Fruit fly (Drosophila melanogaster) whole organism, embryonic: Measurements from ENCODE around the gene CG32214.
A peak's percentile ranks its signal among the peaks of the same experiment; 100 is the strongest.

Experiments used
- Asciz ChIP-seq: fragments of 200-800 bp; sonication (Bioruptor generic); optimal IDR thresholded peaks from 2 replicates; lab custom pipeline; 2017; ENCODE audit warnings: missing biosample characterization, mild to moderate bottlenecking, missing genetic modification characterization, missing genetic modification reagents
- CG10321 ChIP-seq: fragments of 200-800 bp; sonication (Bioruptor generic); IDR thresholded peaks from 2 replicates; pipeline ENCODE4 v1.3.6; 2022; ENCODE audit warnings: missing biosample characterization, missing genetic modification characterization
- CG11085 ChIP-seq: fragments of 200-800 bp; sonication (Bioruptor generic); IDR thresholded peaks from 2 replicates; pipeline ENCODE4 v1.3.6; 2022; ENCODE audit warnings: missing biosample characterization, missing genetic modification characterization
- CG12071 ChIP-seq: fragments of 200-800 bp; sonication (Bioruptor generic); optimal IDR thresholded peaks from 3 replicates; lab custom pipeline; 2018; ENCODE audit warnings: missing biosample characterization, mild to moderate bottlenecking, missing genetic modification characterization
- CG13624 ChIP-seq: fragments of 200-800 bp; sonication (Bioruptor generic); optimal IDR thresholded peaks from 2 replicates; lab custom pipeline; 2016; ENCODE audit warnings: missing biosample characterization, missing genetic modification characterization
- CG15696 ChIP-seq: fragments of 200-800 bp; sonication (Bioruptor generic); optimal IDR thresholded peaks from 2 replicates; lab custom pipeline; 2019; ENCODE audit warnings: missing biosample characterization, mild to moderate bottlenecking, missing genetic modification characterization, moderate library complexity
- CG1792 ChIP-seq: fragments of 200-800 bp; sonication (Bioruptor generic); optimal IDR thresholded peaks from 2 replicates; lab custom pipeline; 2016; ENCODE audit warnings: missing biosample characterization, missing genetic modification characterization
- CG1832 ChIP-seq: fragments of 200-800 bp; sonication (Bioruptor generic); optimal IDR thresholded peaks from 2 replicates; lab custom pipeline; 2017; ENCODE audit warnings: missing biosample characterization, mild to moderate bottlenecking, missing genetic modification characterization, inconsistent platforms
- CG2116 ChIP-seq: fragments of 200-800 bp; sonication (Bioruptor generic); optimal IDR thresholded peaks from 3 replicates; lab custom pipeline; 2018; ENCODE audit warnings: missing biosample characterization, mild to moderate bottlenecking, missing genetic modification characterization
- CG30403 ChIP-seq: fragments of 200-800 bp; sonication (Bioruptor generic); optimal IDR thresholded peaks from 3 replicates; lab custom pipeline; 2016; ENCODE audit warnings: missing biosample characterization, missing genetic modification characterization
- CG32767 ChIP-seq: fragments of 200-800 bp; sonication (Bioruptor generic); IDR thresholded peaks from 2 replicates; pipeline ENCODE4 v1.3.6; 2022; ENCODE audit warnings: missing biosample characterization, missing genetic modification characterization
- CG3995 ChIP-seq: fragments of 200-800 bp; sonication (Bioruptor generic); optimal IDR thresholded peaks from 3 replicates; lab custom pipeline; 2016; ENCODE audit warnings: missing biosample characterization, missing genetic modification characterization
- CG6854 ChIP-seq: fragments of 200-800 bp; sonication (Bioruptor generic); optimal IDR thresholded peaks from 3 replicates; lab custom pipeline; 2017; ENCODE audit warnings: missing biosample characterization, mild to moderate bottlenecking, missing genetic modification characterization
- CG8089 ChIP-seq: fragments of 200-800 bp; sonication (Bioruptor generic); optimal IDR thresholded peaks from 3 replicates; lab custom pipeline; 2016; ENCODE audit warnings: missing biosample characterization, missing genetic modification characterization
- CG8944 ChIP-seq: fragments of 200-800 bp; sonication (Bioruptor generic); optimal IDR thresholded peaks from 3 replicates; lab custom pipeline; 2016; ENCODE audit warnings: missing biosample characterization, missing genetic modification characterization
- CkIIα-i1 ChIP-seq: fragments of 200-800 bp; sonication (Bioruptor generic); IDR thresholded peaks from 2 replicates; pipeline ENCODE4 v1.3.6; 2022; ENCODE audit warnings: missing biosample characterization, missing genetic modification characterization
- Drgx ChIP-seq: fragments of 200-800 bp; sonication (Bioruptor generic); IDR thresholded peaks from 2 replicates; pipeline ENCODE4 v1.3.6; 2022; ENCODE audit warnings: missing biosample characterization, missing genetic modification characterization
- ERR ChIP-seq: fragments of 200-800 bp; sonication (Bioruptor generic); optimal IDR thresholded peaks from 2 replicates; lab custom pipeline; 2016; ENCODE audit warnings: missing biosample characterization, missing genetic modification characterization
- Gug ChIP-seq: fragments of 200-800 bp; sonication (Bioruptor generic); IDR thresholded peaks from 4 replicates; pipeline ENCODE4 v1.3.6; 2022; ENCODE audit warnings: missing biosample characterization, missing genetic modification characterization
- H2.0 ChIP-seq: fragments of 200-800 bp; sonication (Bioruptor generic); IDR thresholded peaks from 2 replicates; pipeline ENCODE4 v1.3.6; 2022; ENCODE audit warnings: missing biosample characterization, missing genetic modification characterization
- HLH54F ChIP-seq: fragments of 200-800 bp; sonication (Bioruptor generic); optimal IDR thresholded peaks from 3 replicates; lab custom pipeline; 2016; ENCODE audit warnings: missing biosample characterization, missing genetic modification characterization
- Hand ChIP-seq: fragments of 200-800 bp; sonication (Bioruptor generic); optimal IDR thresholded peaks from 2 replicates; lab custom pipeline; 2017; ENCODE audit warnings: mild to moderate bottlenecking, missing biosample characterization, missing genetic modification reagents, missing genetic modification characterization
- Hsf ChIP-seq: fragments of 200-800 bp; sonication (Bioruptor generic); optimal IDR thresholded peaks from 3 replicates; lab custom pipeline; 2016; ENCODE audit warnings: missing biosample characterization, missing genetic modification characterization
- NC2α ChIP-seq: fragments of 200-800 bp; sonication (Bioruptor generic); optimal IDR thresholded peaks from 2 replicates; lab custom pipeline; 2016; ENCODE audit warnings: missing biosample characterization, missing genetic modification characterization
- NFAT ChIP-seq: fragments of 200-800 bp; sonication (Bioruptor generic); IDR thresholded peaks from 2 replicates; pipeline ENCODE4 v1.3.6; 2022; ENCODE audit warnings: missing biosample characterization, missing genetic modification characterization
- Sox100B ChIP-seq: fragments of 200-800 bp; sonication (Bioruptor generic); optimal IDR thresholded peaks from 3 replicates; lab custom pipeline; 2018; ENCODE audit warnings: missing biosample characterization, mild to moderate bottlenecking, missing genetic modification characterization
- Stat92E ChIP-seq, 3 experiments: fragments of >200 bp in 2 of 3; fragments of 200-800 bp in 1 of 3; sonication (Bioruptor generic) in 1 of 3; optimal IDR thresholded peaks; 2 replicates each; lab custom pipeline; 2017 to 2019; ENCODE audit warnings: missing biosample characterization in 3 of 3, missing genetic modification characterization in 3 of 3, mild to moderate bottlenecking in 1 of 3, moderate library complexity in 1 of 3
- Tbp ChIP-seq: fragments of >200 bp; optimal IDR thresholded peaks from 2 replicates; lab custom pipeline; 2018; ENCODE audit warnings: missing biosample characterization, missing genetic modification characterization
- bsh ChIP-seq, 2 experiments: fragments of 200-800 bp; sonication (Bioruptor generic); optimal IDR thresholded peaks; 2 replicates each; lab custom pipeline; 2017 to 2018; ENCODE audit warnings: mild to moderate bottlenecking in 2 of 2, missing biosample characterization in 2 of 2, missing genetic modification characterization in 2 of 2, moderate library complexity in 1 of 2
- cas ChIP-seq: fragments of 200-800 bp; sonication (Bioruptor generic); IDR thresholded peaks from 2 replicates; pipeline ENCODE4 v1.3.6; 2022; ENCODE audit warnings: missing biosample characterization, missing genetic modification characterization
- dysf ChIP-seq: fragments of 200-800 bp; sonication (Bioruptor generic); IDR thresholded peaks from 3 replicates; pipeline ENCODE4 v1.3.6; 2022; ENCODE audit warnings: missing biosample characterization, missing genetic modification characterization
- en ChIP-seq: fragments of 200-800 bp; sonication (Bioruptor generic); optimal IDR thresholded peaks from 2 replicates; lab custom pipeline; 2016; ENCODE audit warnings: missing biosample characterization, missing genetic modification characterization
- fd102C ChIP-seq: fragments of 200-800 bp; sonication (Bioruptor generic); optimal IDR thresholded peaks from 2 replicates; lab custom pipeline; 2018; ENCODE audit warnings: missing biosample characterization, mild to moderate bottlenecking, missing genetic modification characterization, moderate library complexity
- fd96Cb ChIP-seq: fragments of 200-800 bp; sonication (Bioruptor generic); optimal IDR thresholded peaks from 2 replicates; lab custom pipeline; 2018; ENCODE audit warnings: missing biosample characterization, mild to moderate bottlenecking, missing genetic modification characterization, moderate library complexity
- gsb-n ChIP-seq: fragments of 200-800 bp; sonication (Bioruptor generic); optimal IDR thresholded peaks from 3 replicates; lab custom pipeline; 2018; ENCODE audit warnings: missing biosample characterization, mild to moderate bottlenecking, missing genetic modification characterization
- nau ChIP-seq: fragments of 200-800 bp; sonication (Bioruptor generic); optimal IDR thresholded peaks from 3 replicates; lab custom pipeline; 2017; ENCODE audit warnings: missing biosample characterization, mild to moderate bottlenecking, missing genetic modification characterization, missing genetic modification reagents
- p53 ChIP-seq: fragments of 200-800 bp; sonication (Bioruptor generic); optimal IDR thresholded peaks from 2 replicates; lab custom pipeline; 2016; ENCODE audit warnings: missing biosample characterization, missing genetic modification characterization
- pfk ChIP-seq: fragments of 200-800 bp; sonication (Bioruptor generic); optimal IDR thresholded peaks from 2 replicates; lab custom pipeline; 2018; ENCODE audit warnings: missing biosample characterization, mild to moderate bottlenecking, missing genetic modification characterization, moderate library complexity
- pho ChIP-seq: fragments of 200-800 bp; sonication (Bioruptor generic); optimal IDR thresholded peaks from 2 replicates; lab custom pipeline; 2016; ENCODE audit warnings: missing biosample characterization, missing genetic modification characterization
- repo ChIP-seq: fragments of 200-800 bp; sonication (Bioruptor generic); optimal IDR thresholded peaks from 2 replicates; lab custom pipeline; 2016; ENCODE audit warnings: missing biosample characterization, missing genetic modification characterization
- rib ChIP-seq: fragments of 200-800 bp; sonication (Bioruptor generic); IDR thresholded peaks from 2 replicates; pipeline ENCODE4 v1.3.6; 2022; ENCODE audit warnings: missing biosample characterization, missing genetic modification characterization
- zen ChIP-seq: fragments of 200-800 bp; sonication (Bioruptor generic); optimal IDR thresholded peaks from 3 replicates; lab custom pipeline; 2018; ENCODE audit warnings: missing biosample characterization, mild to moderate bottlenecking, missing genetic modification characterization, moderate library complexity

CG32214 gene

dm6 chr3L:19516547-19516946, 49.4 kb downstream of the CG32214 start (continued):
- TF ChIP-seq CkIIα-i1 (GFP tag; lab: Robert Waterston, UW) = 0 out of 2 replicates have a peak, but pooled peaks have one; percentile 50
- peak; percentile 52 for TF ChIP-seq nau (GFP tag; lab: Kevin White, UChicago)
- TF ChIP-seq Hand (GFP tag; lab: Kevin White, UChicago) = no peak
- TF ChIP-seq CG10321 (GFP tag; lab: Robert Waterston, UW) = peak; percentile 74
- TF ChIP-seq CG13624 = peak; percentile 94
- peak; percentile 95 for TF ChIP-seq p53
- TF ChIP-seq dysf (GFP tag; lab: Robert Waterston, UW) = peak; percentile 92
- TF ChIP-seq CG32767 (GFP tag; lab: Robert Waterston, UW) = peak; percentile 65
- TF ChIP-seq pfk (GFP tag; lab: Kevin White, UChicago) = peak; percentile 62
- peak; percentile 65 for TF ChIP-seq CG2116 (GFP tag; lab: Kevin White, UChicago)
- TF ChIP-seq CG8944 (GFP tag; lab: Kevin White, UChicago) = peak; percentile 86
- peak; percentile 86 for TF ChIP-seq HLH54F (GFP tag; lab: Kevin White, UChicago)
- no peak; the same call in 1 of the 2 replicates for TF ChIP-seq rib (GFP tag; lab: Robert Waterston, UW)
- TF ChIP-seq CG6854 (GFP tag; lab: Kevin White, UChicago) = peak; percentile 61
- no peak for TF ChIP-seq bsh (GFP tag; optimal IDR thresholded peaks at IDR 0.05; lab: Kevin White, UChicago)
- peak; percentile 75 for TF ChIP-seq CG15696
- peak; percentile 67 for TF ChIP-seq Sox100B (GFP tag; lab: Kevin White, UChicago)
- peak; percentile 82 for TF ChIP-seq CG12071 (GFP tag; lab: Kevin White, UChicago)
- peak; percentile 92 for TF ChIP-seq Hsf
- peak; percentile 74 for TF ChIP-seq Asciz (GFP tag; lab: Kevin White, UChicago)
- TF ChIP-seq fd102C = peak; percentile 83
- TF ChIP-seq NFAT (GFP tag; lab: Robert Waterston, UW) = peak; percentile 97
- no peak for TF ChIP-seq Stat92E (GFP tag; optimal IDR thresholded peaks at IDR 0.05; lab: Kevin White, UChicago)
- peak; percentile 78 for TF ChIP-seq gsb-n (tag; lab: Kevin White, UChicago)
- peak; percentile 88 for TF ChIP-seq CG8089
- TF ChIP-seq pho (GFP tag; lab: Kevin White, UChicago) = peak; percentile 75
- peak; percentile 92 for TF ChIP-seq repo (GFP tag; lab: Kevin White, UChicago)
- TF ChIP-seq CG3995 = peak; percentile 59
- no peak for TF ChIP-seq Tbp (GFP tag; lab: Kevin White, UChicago)
- TF ChIP-seq Gug (GFP tag; lab: Robert Waterston, UW) = peak; percentile 93; the same call in 3 of the 4 replicates
- TF ChIP-seq en (GFP tag; lab: Kevin White, UChicago) = peak; percentile 90
- peak; percentile 33; the same call in 1 of the 2 replicates for TF ChIP-seq Drgx
- TF ChIP-seq ERR (GFP tag; lab: Kevin White, UChicago) = peak; percentile 86
- TF ChIP-seq CG1832 (GFP tag; lab: Kevin White, UChicago) = no peak
- TF ChIP-seq zen (tag; lab: Kevin White, UChicago) = peak; percentile 89
- TF ChIP-seq cas (GFP tag; lab: Robert Waterston, UW) = peak; percentile 84; the same call in 1 of the 2 replicates
- peak; percentile 78 for TF ChIP-seq NC2α
- TF ChIP-seq CG11085 = peak; percentile 97
- peak; percentile 93 for TF ChIP-seq H2.0
- peak; percentile 90 for TF ChIP-seq CG30403 (GFP tag; lab: Kevin White, UChicago)
- peak; percentile 78 for TF ChIP-seq fd96Cb (tag; lab: Kevin White, UChicago)
- TF ChIP-seq CG1792 (GFP tag; lab: Kevin White, UChicago) = peak; percentile 79
